Worm (Caenorhabditis elegans): ENCODE measurements around the gene F37B12.3.

F37B12.3 gene

ce11 chrII:9060332-9060840, 19.2 kb upstream of the F37B12.3 start (continued):
- TF ChIP-seq zfh-2 (GFP tag; conservative IDR thresholded peaks at IDR 0.05) (peak; percentile 98), nfya-1 (tag; optimal IDR thresholded peaks at IDR 0.05; ENCODE audit: borderline replicate concordance, insufficient read depth) (no peak), ceh-27 (GFP tag; optimal IDR thresholded peaks at IDR 0.05) (peak; percentile 92), let-607 (tag; optimal IDR thresholded peaks at IDR 0.05) (peak; percentile 69 to 86), ztf-22 (GFP tag; optimal IDR thresholded peaks at IDR 0.05) (peak; percentile 6), athp-1 (tag; optimal IDR thresholded peaks at IDR 0.05) (peak; percentile 9), F57A8.1 (GFP tag; optimal IDR thresholded peaks at IDR 0.05) (peak; percentile 14), F10E7.11 (tag; optimal IDR thresholded peaks at IDR 0.05) (peak; percentile 27), madf-10 (tag; optimal IDR thresholded peaks at IDR 0.05) (peak; percentile 99), tbp1 (GFP tag; optimal IDR thresholded peaks at IDR 0.05) (peak; percentile 57), B0019.2 (GFP tag; conservative IDR thresholded peaks at IDR 0.05) (no peak), D2030.7 (GFP tag; IDR thresholded peaks at IDR 0.05) (no peak), F52B5.7 (tag; optimal IDR thresholded peaks at IDR 0.05) (no peak)

ce11 chrII:9059010-9059409, 17.8 kb upstream of the F37B12.3 start:
- TF ChIP-seq tbx-9 (tag; optimal IDR thresholded peaks at IDR 0.05; ENCODE audit: borderline replicate concordance) (no peak), akir-1 (GFP tag; optimal IDR thresholded peaks at IDR 0.05) (no peak), F23B12.7 (tag; optimal IDR thresholded peaks at IDR 0.05; ENCODE audit: insufficient read depth) (no peak), athp-1 (tag; optimal IDR thresholded peaks at IDR 0.05) (no peak), egl-44 (GFP tag; IDR thresholded peaks at IDR 0.05) (no peak), ztf-22 (GFP tag; optimal IDR thresholded peaks at IDR 0.05) (no peak), ztf-3 (GFP tag; optimal IDR thresholded peaks at IDR 0.05) (no peak), sptf-2 (GFP tag; optimal IDR thresholded peaks at IDR 0.05) (no peak)

ce11 chrII:9057035-9057668, 15.9 kb upstream of the F37B12.3 start, which contains the start of gene rpl-32:
TSS of gene rpl-32 (minus strand) at chrII:9057085.
- TF ChIP-seq ama-1 (optimal IDR thresholded peaks at IDR 0.05) (no peak), ama-1 (GFP tag; optimal IDR thresholded peaks at IDR 0.05) (no peak), tbp1 (GFP tag; optimal IDR thresholded peaks at IDR 0.05) (peak; percentile 61), F23B12.7 (tag; optimal IDR thresholded peaks at IDR 0.05; ENCODE audit: insufficient read depth) (peak; percentile 66), madf-6 (GFP tag; IDR thresholded peaks at IDR 0.05) (peak; percentile 63; the same call in 1 of the 2 replicates), F52B5.7 (tag; optimal IDR thresholded peaks at IDR 0.05) (no peak), lin-54 (GFP tag; optimal IDR thresholded peaks at IDR 0.05) (peak; percentile 71), F55B11.4 (tag; optimal IDR thresholded peaks at IDR 0.05; ENCODE audit: borderline replicate concordance, insufficient read depth) (no peak), tlf-1 (GFP tag; optimal IDR thresholded peaks at IDR 0.05) (peak; percentile 45), nhr-80 (tag; optimal IDR thresholded peaks at IDR 0.05) (peak; percentile 57), hrde-1 (tag; optimal IDR thresholded peaks at IDR 0.05; ENCODE audit: borderline replicate concordance) (no peak), cebp-1 (GFP tag; IDR thresholded peaks at IDR 0.05) (no peak; the same call in 1 of the 2 replicates), cebp-1 (tag; optimal IDR thresholded peaks at IDR 0.05) (peak; percentile 69), lin-40 (tag; optimal IDR thresholded peaks at IDR 0.05) (peak; percentile 61), egrh-3 (GFP tag; IDR thresholded peaks at IDR 0.05) (0 out of 2 replicates have a peak, but pooled peaks have one; percentile 6), Y56A3A.18 (GFP tag; IDR thresholded peaks at IDR 0.05) (no peak), F33H1.4 (GFP tag; IDR thresholded peaks at IDR 0.05) (peak; percentile 52), F57A8.1 (GFP tag; optimal IDR thresholded peaks at IDR 0.05) (no peak), D2030.7 (GFP tag; IDR thresholded peaks at IDR 0.05) (peak; percentile 77), snpc-4 (GFP tag; optimal IDR thresholded peaks at IDR 0.05) (no peak), snpc-4 (tag; optimal IDR thresholded peaks at IDR 0.05) (peak; percentile 8 to 26 (median 20)), attf-6 (GFP tag; IDR thresholded peaks at IDR 0.05) (no peak), efl-1 (GFP tag; optimal IDR thresholded peaks at IDR 0.05) (peak; percentile 58), unc-130 (GFP tag; optimal IDR thresholded peaks at IDR 0.05) (peak; percentile 7), madf-8 (GFP tag; conservative IDR thresholded peaks at IDR 0.05) (no peak), madf-10 (tag; optimal IDR thresholded peaks at IDR 0.05) (peak; percentile 61), ceh-27 (GFP tag; optimal IDR thresholded peaks at IDR 0.05) (peak; percentile 30), attf-5 (GFP tag; optimal IDR thresholded peaks at IDR 0.05) (peak; percentile 91), lir-1 (GFP tag; conservative IDR thresholded peaks at IDR 0.05) (0 out of 2 replicates have a peak, but pooled peaks have one; percentile 19), snpc-3.4 (tag; optimal IDR thresholded peaks at IDR 0.05) (no peak)
